Worm (Caenorhabditis elegans) whole organism, mixed stage, embryonic: ENCODE results near the gene pqn-54.

Experiments used
- M03D4.4 ChIP-seq: sonication (generic microtip); optimal IDR thresholded peaks from 2 replicates; lab custom pipeline; 2017; ENCODE audit warnings: mild to moderate bottlenecking, missing genetic modification characterization, missing compliant biosample characterization
- bed-3 ChIP-seq: fragments of 200-800 bp; sonication (Bioruptor generic); optimal IDR thresholded peaks from 3 replicates; lab custom pipeline; 2018; ENCODE audit warnings: mild to moderate bottlenecking, missing genetic modification characterization, moderate library complexity, missing compliant biosample characterization
- blmp-1 ChIP-seq: fragments of 150-350 bp; optimal IDR thresholded peaks from 2 replicates; lab custom pipeline; 2014; ENCODE audit warnings: missing biosample characterization, missing genetic modification characterization
- ceh-39 ChIP-seq: fragments of 150-350 bp; optimal IDR thresholded peaks from 2 replicates; lab custom pipeline; 2014; ENCODE audit warnings: missing biosample characterization, missing genetic modification characterization
- ceh-43 ChIP-seq: fragments of 200-800 bp; sonication (Bioruptor generic); optimal IDR thresholded peaks from 2 replicates; lab custom pipeline; 2018; ENCODE audit warnings: mild to moderate bottlenecking, missing genetic modification characterization, moderate library complexity, missing compliant biosample characterization
- ceh-83 ChIP-seq: fragments of 200-800 bp; sonication (Bioruptor generic); optimal IDR thresholded peaks from 2 replicates; lab custom pipeline; 2018; ENCODE audit warnings: mild to moderate bottlenecking, missing genetic modification characterization, missing compliant biosample characterization
- ces-1 ChIP-seq: fragments of 150-350 bp; optimal IDR thresholded peaks from 2 replicates; lab custom pipeline; 2014; ENCODE audit warnings: missing biosample characterization, missing genetic modification reagents, missing genetic modification characterization
- drap-1 ChIP-seq: fragments of 200-800 bp; sonication (Bioruptor generic); optimal IDR thresholded peaks from 3 replicates; lab custom pipeline; 2018; ENCODE audit warnings: mild to moderate bottlenecking, missing genetic modification characterization, missing compliant biosample characterization
- elt-1 ChIP-seq: sonication (generic microtip); optimal IDR thresholded peaks from 2 replicates; lab custom pipeline; 2017; ENCODE audit warnings: missing genetic modification characterization, mild to moderate bottlenecking, missing compliant biosample characterization, antibody characterized with exemption, moderate library complexity, borderline replicate concordance; ENCODE audit not compliant: insufficient read depth
- elt-3 ChIP-seq: fragments of 150-350 bp; optimal IDR thresholded peaks from 2 replicates; lab custom pipeline; 2014; ENCODE audit warnings: missing biosample characterization, missing genetic modification characterization
- flh-1 ChIP-seq: fragments of 200-800 bp; sonication (Bioruptor generic); optimal IDR thresholded peaks from 2 replicates; lab custom pipeline; 2018; ENCODE audit warnings: mild to moderate bottlenecking, missing genetic modification characterization, moderate library complexity, missing compliant biosample characterization
- ham-2 ChIP-seq: fragments of 200-800 bp; sonication (Bioruptor generic); optimal IDR thresholded peaks from 2 replicates; lab custom pipeline; 2018; ENCODE audit warnings: mild to moderate bottlenecking, missing genetic modification characterization, missing compliant biosample characterization
- hlh-1 ChIP-seq: fragments of 150-350 bp; optimal IDR thresholded peaks from 2 replicates; lab custom pipeline; 2014; ENCODE audit warnings: missing biosample characterization, missing genetic modification reagents, missing genetic modification characterization
- lin-13 ChIP-seq: fragments of 150-350 bp; optimal IDR thresholded peaks from 2 replicates; lab custom pipeline; 2014; ENCODE audit warnings: missing biosample characterization, missing genetic modification characterization
- lin-32 ChIP-seq: fragments of 200-800 bp; sonication (Bioruptor generic); optimal IDR thresholded peaks from 2 replicates; lab custom pipeline; 2018; ENCODE audit warnings: mild to moderate bottlenecking, missing genetic modification characterization, missing compliant biosample characterization
- lsy-2 ChIP-seq: fragments of 150-350 bp; optimal IDR thresholded peaks from 2 replicates; lab custom pipeline; 2014; ENCODE audit warnings: missing biosample characterization, missing genetic modification characterization
- mab-5 ChIP-seq: fragments of 150-350 bp; optimal IDR thresholded peaks from 2 replicates; lab custom pipeline; 2014; ENCODE audit warnings: missing biosample characterization, missing genetic modification characterization
- mls-2 ChIP-seq: sonication (generic microtip); optimal IDR thresholded peaks from 2 replicates; lab custom pipeline; 2016; ENCODE audit warnings: mild to moderate bottlenecking, missing genetic modification characterization, moderate library complexity, missing compliant biosample characterization
- nhr-2 ChIP-seq: fragments of 150-350 bp; optimal IDR thresholded peaks from 2 replicates; lab custom pipeline; 2014; ENCODE audit warnings: missing biosample characterization, missing genetic modification characterization
- nhr-28 ChIP-seq: fragments of 150-350 bp; optimal IDR thresholded peaks from 2 replicates; lab custom pipeline; 2014; ENCODE audit warnings: missing biosample characterization, missing genetic modification characterization
- nhr-76 ChIP-seq: sonication (generic microtip); optimal IDR thresholded peaks from 2 replicates; lab custom pipeline; 2017; ENCODE audit warnings: missing biosample characterization, missing genetic modification characterization
- pha-4 ChIP-seq: fragments of 150-350 bp; optimal IDR thresholded peaks from 2 replicates; lab custom pipeline; 2018; ENCODE audit warnings: missing biosample characterization, missing genetic modification reagents, missing genetic modification characterization
- sem-2 ChIP-seq: fragments of 200-800 bp; sonication (Bioruptor generic); optimal IDR thresholded peaks from 2 replicates; lab custom pipeline; 2018; ENCODE audit warnings: mild to moderate bottlenecking, missing genetic modification characterization, missing compliant biosample characterization
- snpc-4 ChIP-seq: fragments of 150-350 bp; optimal IDR thresholded peaks from 2 replicates; lab custom pipeline; 2014; ENCODE audit warnings: missing biosample characterization, missing genetic modification characterization
- tbx-8 ChIP-seq: fragments of 200-800 bp; sonication (Bioruptor generic); optimal IDR thresholded peaks from 2 replicates; lab custom pipeline; 2018; ENCODE audit warnings: mild to moderate bottlenecking, missing genetic modification characterization, moderate library complexity, missing compliant biosample characterization
- unc-120 ChIP-seq: sonication (generic microtip); optimal IDR thresholded peaks from 2 replicates; lab custom pipeline; 2017; ENCODE audit warnings: missing genetic modification characterization, missing compliant biosample characterization; ENCODE audit not compliant: poor library complexity, severe bottlenecking
- unc-39 ChIP-seq: fragments of 150-350 bp; optimal IDR thresholded peaks from 2 replicates; lab custom pipeline; 2014; ENCODE audit warnings: missing biosample characterization, missing genetic modification characterization
- unc-62 ChIP-seq: fragments of 150-350 bp; optimal IDR thresholded peaks from 2 replicates; lab custom pipeline; 2014; ENCODE audit warnings: missing biosample characterization, missing genetic modification reagents, missing genetic modification characterization
- zip-8 ChIP-seq: fragments of 150-350 bp; optimal IDR thresholded peaks from 2 replicates; lab custom pipeline; 2014; ENCODE audit warnings: missing biosample characterization, missing genetic modification characterization
- ztf-11 ChIP-seq: fragments of 150-350 bp; optimal IDR thresholded peaks from 2 replicates; lab custom pipeline; 2014; ENCODE audit warnings: missing biosample characterization, missing genetic modification characterization

pqn-54 gene

ce11 chrV:1432500-1433418 lies 32.0 kb upstream of the pqn-54 start:
- TF ChIP-seq lsy-2 (tag; lab: Kevin White, UChicago): no peak
- TF ChIP-seq elt-1 (tag; lab: Kevin White, UChicago): no peak
- TF ChIP-seq pha-4 (tag; lab: Kevin White, UChicago): no peak
- no peak for TF ChIP-seq ceh-83 (GFP tag; lab: Kevin White, UChicago)
- TF ChIP-seq ham-2 (GFP tag; lab: Kevin White, UChicago): no peak
- no peak for TF ChIP-seq tbx-8 (GFP tag; lab: Kevin White, UChicago)
- TF ChIP-seq bed-3: no peak
- no peak for TF ChIP-seq lin-32 (GFP tag; lab: Kevin White, UChicago)
- no peak for TF ChIP-seq unc-120 (tag; lab: Kevin White, UChicago)
- TF ChIP-seq unc-39 (tag; lab: Kevin White, UChicago): no peak
- TF ChIP-seq mab-5 (tag; lab: Kevin White, UChicago): no peak
- TF ChIP-seq sem-2: no peak
- no peak for TF ChIP-seq ceh-39
- no peak for TF ChIP-seq snpc-4 (tag; lab: Kevin White, UChicago)
- no peak for TF ChIP-seq mls-2 (tag; lab: Kevin White, UChicago)
- TF ChIP-seq zip-8 (tag; lab: Kevin White, UChicago): no peak
- TF ChIP-seq nhr-2 (tag; lab: Kevin White, UChicago): no peak
- no peak for TF ChIP-seq ces-1 (GFP tag; lab: Kevin White, UChicago)
- no peak for TF ChIP-seq lin-13 (tag; lab: Kevin White, UChicago)

ce11 chrV:1433419-1433765 lies 31.4 kb upstream of the pqn-54 start:
- TF ChIP-seq ces-1 (GFP tag; lab: Kevin White, UChicago): no peak
- TF ChIP-seq nhr-76 (tag; lab: Kevin White, UChicago): no peak
- no peak for TF ChIP-seq mab-5 (tag; lab: Kevin White, UChicago)
- no peak for TF ChIP-seq elt-3 (tag; lab: Kevin White, UChicago)
- no peak for TF ChIP-seq ceh-39
- no peak for TF ChIP-seq ztf-11 (tag; lab: Kevin White, UChicago)
- TF ChIP-seq pha-4 (tag; lab: Kevin White, UChicago): no peak
- TF ChIP-seq ceh-43 (GFP tag; lab: Kevin White, UChicago): no peak
- TF ChIP-seq nhr-28 (tag; lab: Kevin White, UChicago): no peak
- TF ChIP-seq M03D4.4 (tag; lab: Kevin White, UChicago): no peak
- TF ChIP-seq mls-2 (tag; lab: Kevin White, UChicago): no peak
- no peak for TF ChIP-seq drap-1 (GFP tag; lab: Kevin White, UChicago)
- no peak for TF ChIP-seq zip-8 (tag; lab: Kevin White, UChicago)
- no peak for TF ChIP-seq unc-62 (GFP tag; lab: Kevin White, UChicago)
- no peak for TF ChIP-seq flh-1
- no peak for TF ChIP-seq hlh-1 (tag; lab: Kevin White, UChicago)
- TF ChIP-seq lsy-2 (tag; lab: Kevin White, UChicago): no peak
- TF ChIP-seq tbx-8 (GFP tag; lab: Kevin White, UChicago): no peak
- TF ChIP-seq snpc-4 (tag; lab: Kevin White, UChicago): no peak
- TF ChIP-seq, all 35 proteins: peak for 0

ce11 chrV:1434398-1434797 lies 30.4 kb upstream of the pqn-54 start:
- TF ChIP-seq snpc-4 (tag; lab: Kevin White, UChicago) (no peak), mab-5 (tag; lab: Kevin White, UChicago) (no peak), M03D4.4 (tag; lab: Kevin White, UChicago) (no peak), nhr-2 (tag; lab: Kevin White, UChicago) (no peak), flh-1 (no peak), tbx-8 (GFP tag; lab: Kevin White, UChicago) (no peak), unc-39 (tag; lab: Kevin White, UChicago) (no peak), unc-120 (tag; lab: Kevin White, UChicago) (no peak)

- no peak for TF ChIP-seq drap-1 (GFP tag; lab: Kevin White, UChicago)
- no peak for TF ChIP-seq lsy-2 (tag; lab: Kevin White, UChicago)
- TF ChIP-seq ceh-83 (GFP tag; lab: Kevin White, UChicago): no peak
- no peak for TF ChIP-seq blmp-1 (tag; lab: Kevin White, UChicago)
- no peak for TF ChIP-seq nhr-28 (tag; lab: Kevin White, UChicago)
- no peak for TF ChIP-seq M03D4.4 (tag; lab: Kevin White, UChicago)
- TF ChIP-seq snpc-4 (tag; lab: Kevin White, UChicago): no peak
- TF ChIP-seq unc-62 (GFP tag; lab: Kevin White, UChicago): no peak
- TF ChIP-seq unc-120 (tag; lab: Kevin White, UChicago): no peak
- TF ChIP-seq ces-1 (GFP tag; lab: Kevin White, UChicago): no peak
These were observed 29.7 kb upstream of the pqn-54 start for ce11 chrV:1435106-1435505.
